Worm (Caenorhabditis elegans) whole organism, L4/young adult: ENCODE results near the gene F35G12.7.

Experiments used
- W03F9.2 ChIP-seq: fragments of 150-350 bp; optimal IDR thresholded peaks from 2 replicates; lab custom pipeline; 2014; ENCODE audit warnings: missing biosample characterization, missing genetic modification characterization
- dao-5 ChIP-seq: sonication (generic microtip); optimal IDR thresholded peaks from 2 replicates; lab custom pipeline; 2016; ENCODE audit warnings: missing genotype, missing genetic modification characterization, moderate library complexity, missing compliant biosample characterization
- him-1 ChIP-seq: sonication (generic microtip); optimal IDR thresholded peaks from 2 replicates; lab custom pipeline; 2016; ENCODE audit warnings: missing genotype, missing genetic modification reagents, missing genetic modification characterization, missing compliant biosample characterization

F35G12.7 gene

DNA sequence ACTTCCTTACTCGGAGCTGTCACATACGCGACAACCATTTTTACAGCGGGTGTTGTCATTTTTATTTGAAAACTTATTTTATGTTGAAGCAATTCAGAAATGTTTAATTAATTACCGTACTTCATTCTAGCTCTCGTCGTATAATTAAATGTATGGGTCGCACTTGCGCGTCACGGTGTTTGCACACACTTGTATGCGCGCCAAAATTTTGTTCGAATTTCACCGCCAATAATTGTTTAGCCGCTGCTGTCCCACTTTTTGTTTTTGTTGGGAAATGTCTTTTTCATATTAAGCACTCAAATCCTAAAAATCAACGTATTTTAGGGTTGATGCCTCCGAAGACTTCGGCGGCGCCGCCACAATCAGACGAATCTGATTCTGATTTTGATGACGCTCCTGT lies at the start of gene F35G12.7, which contains the start of gene smc-4:
Gene F35G12.7 (minus strand): TSS at position 154 of the 400 bp plus-strand sequence.
Gene smc-4 (plus strand): TSS at position 325 of the 400 bp plus-strand sequence.
- no peak for TF ChIP-seq him-1 (tag; lab: Kevin White, UChicago)
- TF ChIP-seq dao-5 (tag; lab: Kevin White, UChicago): no peak

DNA sequence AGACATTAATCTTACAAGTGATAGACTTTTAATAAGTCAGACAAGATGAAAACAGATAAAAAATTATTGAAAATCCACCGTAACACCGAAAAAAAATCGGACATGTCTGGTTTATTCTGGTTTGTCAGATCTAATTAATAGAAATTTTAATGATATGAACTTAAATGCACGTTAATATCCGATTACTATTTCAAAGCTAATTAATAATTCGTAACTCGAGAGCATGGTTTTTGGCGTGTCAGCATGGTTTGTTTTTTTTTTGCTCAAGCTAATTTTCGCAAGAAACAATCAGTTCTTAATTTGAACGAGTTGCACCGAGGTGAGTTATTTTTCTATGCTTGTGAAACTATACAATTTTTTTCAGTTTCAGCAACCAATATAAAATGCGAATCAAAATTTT lies 47.8 kb upstream of the F35G12.7 start, which contains the start of gene clec-153:
Gene clec-153 (plus strand): TSS at position 301 of the 400 bp plus-strand sequence.
- TF ChIP-seq him-1 (tag; lab: Kevin White, UChicago) (no peak), dao-5 (tag; lab: Kevin White, UChicago) (no peak), W03F9.2 (tag; lab: Kevin White, UChicago) (no peak)

DNA sequence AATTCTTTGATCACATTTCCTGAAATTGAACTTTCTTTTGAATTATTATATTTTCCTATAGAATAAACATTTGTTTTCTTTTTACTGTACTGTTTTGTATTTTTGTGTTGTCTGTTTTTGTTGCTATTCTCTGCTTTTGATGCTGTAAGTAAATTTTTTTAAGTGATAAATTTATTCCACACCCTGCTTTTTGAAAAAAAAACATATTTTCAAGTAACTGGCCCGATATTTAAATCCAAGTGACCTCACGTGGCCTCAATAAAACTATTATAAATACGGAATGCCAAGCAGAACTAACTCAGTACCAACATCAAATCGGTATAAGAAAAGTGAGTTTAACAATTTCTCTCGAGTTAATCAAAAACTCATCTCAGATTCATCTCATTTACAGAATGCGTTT lies 41.0 kb upstream of the F35G12.7 start, which contains the start of gene clec-151:
Gene clec-151 (plus strand): TSS at position 301 of the 400 bp plus-strand sequence.
- TF ChIP-seq W03F9.2 (tag; lab: Kevin White, UChicago): no peak
- no peak for TF ChIP-seq dao-5 (tag; lab: Kevin White, UChicago)
- no peak for TF ChIP-seq him-1 (tag; lab: Kevin White, UChicago)

DNA sequence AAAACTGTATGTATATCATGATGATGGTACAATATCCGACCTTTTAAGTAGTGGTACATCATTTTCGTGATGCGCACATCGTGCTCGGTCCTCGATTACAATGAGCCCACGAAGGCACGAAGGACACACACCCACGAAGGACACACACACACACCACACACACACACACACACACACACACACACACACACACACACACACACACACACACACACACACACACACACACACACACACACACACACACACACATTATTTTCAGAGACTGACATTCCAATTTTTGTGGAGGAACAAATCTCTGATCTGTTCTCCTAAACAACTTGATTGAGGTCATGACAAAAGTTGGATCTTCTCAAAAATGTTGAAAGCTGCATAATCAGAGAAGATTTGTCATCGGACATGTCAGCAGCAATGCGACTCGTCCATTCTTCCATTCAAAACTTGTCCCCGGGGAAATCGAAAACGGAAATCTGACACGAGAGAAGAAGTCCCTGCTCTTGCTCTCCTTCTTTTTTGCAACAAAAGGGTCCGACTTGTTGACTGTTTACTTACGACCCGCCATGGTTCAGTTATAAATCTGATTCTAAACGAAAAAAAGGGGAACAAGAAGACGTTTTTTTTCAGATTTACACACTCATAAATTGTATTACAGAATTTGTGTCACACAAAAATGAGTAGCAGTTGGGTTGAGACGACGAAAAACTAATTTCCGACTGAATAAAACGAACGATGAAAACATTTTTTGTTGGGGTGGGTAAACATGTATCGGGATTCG lies 39.2 kb upstream of the F35G12.7 start:
- TF ChIP-seq W03F9.2 (tag; lab: Kevin White, UChicago): no peak
- no peak for TF ChIP-seq dao-5 (tag; lab: Kevin White, UChicago)
- TF ChIP-seq him-1 (tag; lab: Kevin White, UChicago): no peak

DNA sequence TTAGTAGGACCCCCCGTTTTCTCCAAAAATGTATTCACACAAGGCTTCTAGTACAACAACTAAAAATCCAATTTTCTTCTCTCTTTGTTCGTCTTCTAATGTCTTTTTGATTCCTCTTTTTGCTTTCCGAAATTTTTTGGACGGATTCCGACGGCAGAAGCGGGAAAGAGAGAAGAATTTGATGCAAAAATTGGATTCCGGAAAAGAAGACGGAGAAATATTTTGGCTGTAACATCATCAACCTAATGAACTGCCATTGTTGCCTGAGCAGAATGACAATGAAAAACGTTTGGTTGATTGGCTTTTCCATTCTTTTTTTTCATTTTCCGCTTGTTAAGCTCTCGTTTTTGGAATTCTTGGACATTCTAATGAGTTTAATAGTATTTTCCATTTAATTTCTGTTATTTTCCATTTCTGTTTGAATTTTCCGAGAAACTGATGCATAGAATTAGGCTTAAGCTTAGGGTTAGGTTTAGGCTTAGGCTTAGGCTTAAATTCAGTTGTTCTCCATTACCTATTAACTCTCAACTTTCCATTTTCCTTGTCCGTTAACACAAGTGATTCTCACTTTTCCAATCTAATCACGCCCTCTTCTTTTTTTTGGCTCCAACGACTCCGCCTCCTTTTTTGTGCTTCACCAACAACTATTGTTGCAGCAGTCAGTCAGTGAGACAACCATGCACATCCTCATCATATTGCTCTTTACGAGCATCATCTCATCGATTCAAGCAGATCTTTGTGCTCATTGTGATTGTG lies 35.4 kb upstream of the F35G12.7 start, which contains the start of gene lron-5:
Gene lron-5 (plus strand): TSS at position 655 of the 756 bp plus-strand sequence.
- TF ChIP-seq him-1 (tag; lab: Kevin White, UChicago) (no peak), W03F9.2 (tag; lab: Kevin White, UChicago) (no peak), dao-5 (tag; lab: Kevin White, UChicago) (no peak)

DNA sequence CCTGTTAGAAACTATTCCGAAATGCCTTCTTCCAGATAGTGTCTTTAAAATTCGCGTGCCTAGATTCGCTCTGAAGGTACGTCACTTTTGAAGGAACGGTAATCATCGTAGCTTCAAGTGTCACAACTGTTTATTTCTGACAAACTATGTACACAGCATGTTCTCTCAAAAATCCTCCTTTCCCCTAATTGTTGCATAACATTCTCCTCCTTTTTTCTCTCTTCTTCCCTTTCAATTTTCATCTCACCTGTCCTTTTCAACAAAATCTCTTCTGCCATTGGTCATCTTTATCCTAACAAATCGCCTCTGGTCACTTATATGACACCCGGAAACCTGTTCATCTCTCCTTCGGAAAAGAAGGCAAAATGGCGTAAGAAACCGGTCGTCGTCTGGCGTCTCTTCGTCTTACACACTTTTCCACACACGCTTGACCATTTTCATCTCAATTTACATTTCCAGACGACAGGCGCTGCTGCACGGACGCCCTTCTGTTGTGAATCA lies 29.0 kb upstream of the F35G12.7 start, which contains the start of gene lips-3:
Gene lips-3 (plus strand): TSS at position 458 of the 501 bp plus-strand sequence.
- TF ChIP-seq dao-5 (tag; lab: Kevin White, UChicago): no peak
- no peak for TF ChIP-seq W03F9.2 (tag; lab: Kevin White, UChicago)
- no peak for TF ChIP-seq him-1 (tag; lab: Kevin White, UChicago)

DNA sequence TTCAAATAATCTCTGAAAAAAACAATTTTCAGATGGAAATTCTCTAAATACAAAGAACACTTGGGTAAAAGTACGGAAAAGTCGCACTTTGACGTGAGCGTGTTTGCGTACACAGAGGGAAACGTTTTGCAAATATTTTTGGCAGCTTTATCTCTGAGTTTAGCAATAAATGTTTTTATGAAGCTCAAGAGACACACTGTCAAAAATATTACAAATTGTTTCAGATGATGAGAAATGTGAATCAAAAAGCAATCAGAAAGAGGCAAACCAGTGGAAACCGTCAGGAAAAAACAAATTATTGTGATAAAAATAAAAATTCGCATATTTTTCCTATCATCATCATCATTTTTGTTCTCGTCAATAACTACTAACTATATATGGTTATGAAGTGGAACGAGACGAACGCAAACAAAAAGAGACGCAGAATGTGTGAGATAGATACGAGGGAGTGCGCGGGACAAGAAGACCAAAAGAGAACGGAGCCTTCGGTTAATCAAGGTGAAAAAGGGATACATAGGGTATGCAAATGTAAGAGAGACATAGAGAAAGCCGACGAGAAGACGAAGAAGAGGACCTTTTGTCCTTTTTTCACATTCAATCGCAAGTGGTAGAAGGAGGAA lies 25.3 kb upstream of the F35G12.7 start, which contains the start of gene sel-2:
Gene sel-2 (minus strand): TSS at position 51 of the 620 bp plus-strand sequence.
- TF ChIP-seq dao-5 (tag; lab: Kevin White, UChicago) (no peak), him-1 (tag; lab: Kevin White, UChicago) (no peak), W03F9.2 (tag; lab: Kevin White, UChicago) (no peak)

DNA sequence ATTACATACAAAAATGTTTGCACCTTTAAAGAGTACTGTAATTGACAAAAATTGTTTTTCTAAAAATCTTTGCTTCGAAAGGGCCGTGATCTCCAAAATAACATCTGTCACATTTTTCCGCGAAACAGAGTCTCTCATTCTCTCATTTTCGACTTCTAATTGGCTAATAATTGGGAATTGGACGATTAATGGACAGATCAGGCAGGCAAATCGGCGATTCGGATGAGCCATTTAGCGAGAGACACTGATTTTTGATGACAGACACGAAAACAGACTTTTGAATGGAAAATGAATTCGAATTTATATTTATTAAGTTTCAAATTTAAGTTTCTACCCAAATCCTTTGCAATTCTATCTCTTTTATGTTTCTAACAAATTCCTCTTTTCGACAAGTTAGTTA lies 16.7 kb upstream of the F35G12.7 start:
- TF ChIP-seq dao-5 (tag; lab: Kevin White, UChicago) (no peak), W03F9.2 (tag; lab: Kevin White, UChicago) (no peak), him-1 (tag; lab: Kevin White, UChicago) (no peak)

DNA sequence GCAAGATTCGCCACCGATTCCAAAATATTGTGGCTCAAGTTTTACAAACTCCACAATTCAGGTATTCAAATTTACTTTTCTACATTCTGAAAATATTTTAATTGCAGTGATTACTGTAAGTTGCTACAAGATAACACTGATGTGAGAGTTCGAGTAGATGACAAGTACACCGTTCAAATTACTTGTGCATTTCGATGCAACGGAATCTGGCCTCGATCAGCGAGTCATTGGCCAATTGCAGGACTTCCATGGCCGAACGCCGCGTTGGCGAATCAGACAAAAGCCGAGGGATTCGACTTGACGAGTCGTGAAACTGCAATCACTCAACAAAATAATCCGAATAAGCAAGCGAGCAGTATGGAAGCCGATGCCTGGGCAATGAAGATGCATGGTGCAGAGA lies 14.2 kb upstream of the F35G12.7 start:
- no peak for TF ChIP-seq dao-5 (tag; lab: Kevin White, UChicago)
- TF ChIP-seq W03F9.2 (tag; lab: Kevin White, UChicago): no peak
- TF ChIP-seq him-1 (tag; lab: Kevin White, UChicago): no peak

DNA sequence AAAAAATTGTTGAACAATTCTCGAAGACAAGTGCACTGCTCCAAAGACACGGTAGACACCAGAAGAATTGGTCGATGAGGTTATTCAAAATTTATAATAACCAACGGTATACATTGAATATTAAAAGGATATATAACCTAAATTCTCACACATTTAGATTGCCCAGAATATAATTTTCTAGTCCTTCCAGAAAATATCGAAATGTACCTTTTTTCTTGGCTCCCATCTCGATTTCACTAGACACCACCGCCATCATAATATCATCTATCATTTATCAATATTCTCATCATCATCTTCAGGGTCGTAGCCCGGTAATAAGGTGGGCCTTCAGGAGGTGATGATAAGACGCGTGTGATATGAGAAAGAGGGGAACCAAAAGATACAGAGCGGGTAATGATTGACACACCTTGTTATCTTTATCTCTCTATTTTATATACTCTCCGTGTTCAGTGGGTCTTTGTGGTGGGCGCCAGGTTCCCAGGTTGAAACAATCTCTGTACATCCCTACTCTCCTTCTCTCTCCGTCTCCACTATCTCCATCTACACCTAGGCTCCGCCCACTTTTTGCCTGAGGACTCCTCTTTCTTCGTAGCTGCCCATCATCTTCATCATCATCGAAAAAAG lies 13.1 kb upstream of the F35G12.7 start, which contains the start of gene mab-21:
Gene mab-21 (plus strand): TSS at position 615 of the 624 bp plus-strand sequence.
- TF ChIP-seq dao-5 (tag; lab: Kevin White, UChicago) (no peak), W03F9.2 (tag; lab: Kevin White, UChicago) (no peak), him-1 (tag; lab: Kevin White, UChicago) (no peak)

DNA sequence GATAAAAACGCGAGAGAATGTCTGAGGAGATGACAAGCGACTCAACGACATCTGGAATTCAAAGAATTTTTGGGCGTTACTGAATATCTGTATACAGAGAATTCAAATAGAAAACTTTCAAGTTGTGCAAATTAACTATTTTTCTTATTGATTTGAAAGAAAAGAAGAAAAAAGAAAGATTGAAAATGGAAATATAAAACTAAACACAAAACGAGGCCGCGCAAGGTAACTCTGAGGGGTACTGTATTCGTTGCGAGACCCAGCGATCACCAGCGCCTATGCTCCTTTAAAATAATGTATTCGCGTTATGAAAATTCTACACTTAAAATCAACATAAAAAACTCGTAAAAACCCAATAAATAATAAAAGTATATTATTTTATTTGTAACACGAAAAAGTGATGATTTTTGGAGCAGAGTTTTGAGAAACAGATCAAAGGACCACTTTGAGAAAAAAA lies 8.7 kb upstream of the F35G12.7 start, which contains the start of gene asb-1:
Gene asb-1 (minus strand): TSS at position 51 of the 457 bp plus-strand sequence.
- TF ChIP-seq dao-5 (tag; lab: Kevin White, UChicago) (no peak), W03F9.2 (tag; lab: Kevin White, UChicago) (no peak), him-1 (tag; lab: Kevin White, UChicago) (no peak)
